Worm (Caenorhabditis elegans) whole organism, L4 larva: ENCODE results near the gene F41C3.2.

ENCODE experiments used
- ZK546.5 ChIP-seq, 2 experiments: sonication (generic microtip); optimal IDR thresholded peaks; 2 replicates each; lab custom pipeline; 2017; ENCODE audit warnings: missing biosample characterization in 2 of 2, missing genetic modification characterization in 2 of 2
- hmg-1.1 ChIP-seq: fragments of 200-800 bp; sonication (Bioruptor generic); IDR thresholded peaks from 2 replicates; pipeline ENCODE4 v1.3.6; 2022; ENCODE audit warnings: missing genetic modification reagents, missing genetic modification characterization, missing compliant biosample characterization
- nhr-11 ChIP-seq: fragments of 150-350 bp; optimal IDR thresholded peaks from 2 replicates; lab custom pipeline; 2014; ENCODE audit warnings: missing biosample characterization, missing genetic modification characterization
- nhr-237 ChIP-seq: sonication (generic microtip); optimal IDR thresholded peaks from 2 replicates; lab custom pipeline; 2017; ENCODE audit warnings: missing biosample characterization, missing genetic modification characterization
- unc-39 ChIP-seq: sonication (generic microtip); optimal IDR thresholded peaks from 2 replicates; lab custom pipeline; 2017; ENCODE audit warnings: missing biosample characterization, missing genetic modification characterization
- unc-62 ChIP-seq, 3 experiments: fragments of 150-350 bp in 1 of 3; sonication (generic microtip); optimal IDR thresholded peaks in 2 of 3; peaks in 1 of 3; 1 replicate in 1 of 3; 2 replicates in 2 of 3; lab custom pipeline; 2014 to 2017; ENCODE audit warnings: missing biosample characterization in 3 of 3, missing genetic modification characterization in 3 of 3, missing genetic modification reagents in 3 of 3, missing genotype in 1 of 3
- zfp-2 ChIP-seq: sonication (generic microtip); optimal IDR thresholded peaks from 2 replicates; lab custom pipeline; 2016; ENCODE audit warnings: mild to moderate bottlenecking, missing genetic modification characterization, missing compliant biosample characterization

- TF ChIP-seq nhr-237 (tag; lab: Kevin White, UChicago) (no peak), zfp-2 (tag; lab: Kevin White, UChicago) (no peak), hmg-1.1 (no peak), ZK546.5 (tag; optimal IDR thresholded peaks at IDR 0.05; lab: Kevin White, UChicago) (no peak), unc-62 (GFP tag; optimal IDR thresholded peaks at IDR 0.05 in 1 of 2; lab: Kevin White, UChicago) (no peak), unc-62 (tag; optimal IDR thresholded peaks at IDR 0.05; lab: Kevin White, UChicago) (no peak), unc-39 (no peak), nhr-11 (no peak)
These were observed 13.0 kb downstream of the F41C3.2 start, which contains the start of gene F26G1.2 for ce11 chrII:4762574-4763285.
